Fruit fly (Drosophila melanogaster) whole organism, larva: Measurements from ENCODE around the gene CG6733.

Experiments
- noc ChIP-seq: fragments of 200-800 bp; sonication (Bioruptor generic); optimal IDR thresholded peaks from 3 replicates; lab custom pipeline; 2019; ENCODE audit warnings: missing biosample characterization, mild to moderate bottlenecking, missing genetic modification characterization, moderate library complexity

CG6733 gene

DNA sequence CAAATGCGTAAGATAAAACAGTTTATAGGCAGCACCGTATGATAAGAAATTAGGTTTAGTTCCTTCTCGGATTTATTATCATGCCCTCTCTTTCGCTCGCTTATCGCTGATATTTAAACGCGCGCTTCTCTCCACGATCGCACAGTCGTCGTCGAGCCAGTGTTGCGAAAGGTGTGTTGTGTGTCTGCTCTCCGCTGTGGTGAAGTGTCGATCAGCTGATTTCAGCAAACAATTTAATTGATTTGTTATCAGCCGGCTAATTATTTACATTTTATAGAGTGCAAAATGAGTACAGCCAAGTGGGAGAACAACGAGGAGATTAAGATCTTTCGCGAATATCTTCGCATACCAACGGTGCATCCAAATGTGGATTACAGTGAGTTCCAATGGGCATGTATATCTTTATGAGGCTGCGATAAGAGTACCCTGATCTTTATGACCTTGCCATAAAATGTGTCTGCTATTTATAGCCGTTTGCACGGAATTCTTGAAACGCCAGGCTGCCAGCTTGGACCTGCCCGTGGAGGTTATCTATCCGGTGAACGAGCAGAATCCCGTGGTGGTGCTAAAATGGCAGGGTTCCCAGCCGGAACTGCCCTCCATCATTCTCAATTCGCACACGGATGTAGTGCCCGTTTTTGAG lies 5.8 kb upstream of the CG6733 start, which contains the start of the genes CG17110 and CG6726:
Gene CG17110 (plus strand): TSS at position 139 of the 643 bp plus-strand sequence.
Gene CG6726 (plus strand): TSS at position 139 of the 643 bp plus-strand sequence.
- TF ChIP-seq noc, result peak; percentile 39

DNA sequence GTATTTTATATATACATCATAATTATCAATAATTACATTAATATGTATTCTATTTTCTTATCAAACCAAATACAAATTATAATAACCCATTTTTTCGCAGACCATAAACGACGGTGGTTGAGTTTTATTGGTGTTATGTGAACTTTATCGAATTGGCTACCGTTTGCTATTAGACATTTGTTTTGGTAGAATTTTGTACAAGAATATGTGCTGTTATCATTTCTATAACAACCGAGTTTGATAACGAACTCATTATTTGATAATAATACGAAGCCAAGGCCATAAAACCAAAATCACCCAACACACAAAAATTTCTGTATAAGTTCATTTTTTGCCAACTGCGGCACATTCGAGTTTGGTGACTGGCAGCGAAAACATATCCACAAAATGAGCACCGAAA lies 2.2 kb upstream of the CG6733 start, which contains the start of gene CG17109:
Gene CG17109 (plus strand): TSS at position 345 of the 400 bp plus-strand sequence.
- TF ChIP-seq noc, result no peak

DNA sequence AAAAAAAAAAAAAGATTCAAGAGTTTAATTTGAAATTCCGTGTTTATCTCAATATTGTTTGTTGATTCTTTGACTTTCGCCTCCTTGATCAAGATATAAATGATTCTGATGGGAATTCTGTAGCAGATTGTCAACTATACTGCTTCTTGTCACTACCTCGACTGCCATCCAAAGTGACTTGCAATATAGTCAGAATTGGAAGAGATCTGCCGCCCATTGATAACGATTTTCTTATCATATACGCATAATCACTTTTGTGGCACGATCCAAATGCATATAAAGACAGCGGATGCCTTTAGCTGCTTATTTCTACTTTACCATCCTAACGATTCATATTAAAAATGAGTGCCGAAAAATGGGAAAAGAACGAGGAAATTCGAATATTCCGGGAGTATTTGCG lies 1.7 kb downstream of the CG6733 start, which contains the start of gene CG6738:
Gene CG6738 (plus strand): TSS at position 301 of the 400 bp plus-strand sequence.
- TF ChIP-seq noc, result no peak

DNA sequence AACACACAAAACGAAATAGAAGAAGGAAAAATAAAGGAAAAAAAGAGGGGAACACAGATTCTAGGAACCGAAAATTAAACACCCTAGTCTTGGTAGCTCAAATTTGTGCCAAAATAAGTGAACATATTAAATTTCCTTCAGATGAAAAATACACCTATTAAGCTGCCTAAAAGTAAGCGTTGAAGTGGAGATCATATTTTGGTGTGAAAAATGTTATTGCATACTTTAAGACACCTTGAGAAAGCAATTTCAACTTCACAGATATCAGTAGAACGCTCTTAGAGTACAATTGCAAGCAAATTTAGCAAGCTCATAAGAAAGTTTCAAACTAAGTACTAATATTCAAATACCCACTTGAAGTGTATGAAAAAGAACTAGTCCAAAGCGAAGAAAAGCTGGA lies 13.2 kb downstream of the CG6733 start:
- no peak for TF ChIP-seq noc

DNA sequence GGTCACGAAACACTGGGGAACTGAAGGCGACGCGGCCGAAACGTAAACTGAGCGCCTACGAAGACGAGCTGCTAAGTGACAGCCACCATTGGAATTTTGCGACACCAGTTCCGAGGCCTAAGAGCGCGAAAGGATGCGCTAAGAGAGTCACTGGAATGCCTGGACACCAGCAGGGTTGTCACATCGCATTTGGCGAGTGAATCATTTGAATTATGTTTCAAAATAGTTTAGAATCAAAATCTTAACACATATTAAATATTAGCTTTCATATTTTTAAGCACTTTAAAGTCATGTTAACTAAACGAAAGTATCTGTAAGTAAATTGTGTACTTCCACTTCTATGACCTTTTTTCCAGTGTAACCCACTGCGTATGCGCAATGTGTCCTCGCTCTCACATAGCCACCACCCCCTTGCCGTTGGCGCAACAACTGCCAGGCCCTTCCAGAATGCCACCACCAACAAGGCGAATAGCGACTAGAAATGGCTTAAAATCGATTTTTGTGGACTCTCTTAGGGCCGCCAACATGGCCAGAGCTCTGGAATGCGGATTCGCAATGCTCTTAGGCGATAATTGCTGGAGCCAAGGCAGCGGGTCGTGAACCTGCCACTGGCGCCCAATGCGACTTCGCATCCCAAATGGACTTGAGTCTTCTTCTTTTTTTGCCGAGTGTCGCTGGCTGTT lies 15.3 kb downstream of the CG6733 start, which contains the start of gene Cow:
Gene Cow (minus strand): TSS at position 51 of the 683 bp plus-strand sequence.
- TF ChIP-seq noc, result no peak

DNA sequence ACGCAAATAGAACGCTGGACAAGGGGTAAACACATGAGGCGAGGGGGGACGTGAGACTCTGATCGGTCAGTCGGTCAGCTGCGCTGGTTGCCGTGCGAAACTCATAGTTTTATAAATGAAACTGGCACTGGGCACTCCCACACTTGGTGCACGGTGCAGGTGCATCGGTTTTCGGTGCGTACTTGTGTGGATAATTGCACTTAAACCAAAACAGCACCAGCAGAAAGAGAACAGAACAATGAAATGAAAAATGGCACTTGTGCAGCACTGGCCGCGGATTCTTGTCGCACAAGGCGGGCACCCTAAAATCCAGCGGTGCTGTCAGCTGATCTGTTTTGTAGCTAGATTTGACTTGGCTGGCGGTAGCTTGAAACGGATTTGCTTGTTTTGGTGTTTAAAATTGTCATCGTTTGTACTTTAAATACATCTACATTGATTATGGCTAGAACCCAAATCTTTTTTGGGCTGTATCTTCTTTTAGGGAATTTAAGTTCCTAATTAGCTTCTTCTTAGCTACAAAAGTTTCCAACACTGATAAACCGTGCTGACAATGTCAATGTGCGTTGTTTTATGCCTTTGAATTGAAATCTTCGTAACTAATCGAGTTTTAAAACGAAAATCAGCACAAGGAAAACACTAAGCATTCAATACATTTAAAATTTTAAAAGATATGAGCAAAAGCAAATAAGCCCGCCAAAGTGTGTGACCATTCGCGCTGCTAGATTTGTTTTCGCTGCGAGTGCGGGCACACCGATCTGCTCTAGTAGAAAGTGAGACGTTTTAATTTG lies 20.3 kb downstream of the CG6733 start, which contains the start of the genes Rassf and CenB1A:
Gene Rassf (minus strand): TSS at position 249 of the 788 bp plus-strand sequence.
Gene CenB1A (plus strand): TSS at position 718 of the 788 bp plus-strand sequence.
- TF ChIP-seq noc, result no peak

DNA sequence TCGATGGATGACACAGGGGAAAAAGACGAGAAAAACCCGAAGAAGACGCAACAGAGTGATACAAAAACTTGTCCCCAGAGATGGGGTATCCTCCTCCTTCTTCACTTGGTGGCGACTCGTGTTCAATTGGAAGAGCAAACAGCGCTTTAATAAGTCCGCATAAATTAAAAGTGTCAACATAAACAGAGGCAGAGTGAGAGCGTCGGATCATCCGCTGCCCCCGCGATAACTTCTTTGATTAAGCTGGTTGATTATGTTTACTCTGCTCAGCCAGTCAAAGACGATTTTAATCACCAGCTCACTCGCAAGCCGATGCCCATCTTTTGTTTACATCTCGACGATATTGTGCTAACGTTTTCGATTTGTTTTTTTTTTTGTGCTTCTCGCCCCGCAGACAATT lies 22.3 kb downstream of the CG6733 start:
- TF ChIP-seq noc, result peak; percentile 3

DNA sequence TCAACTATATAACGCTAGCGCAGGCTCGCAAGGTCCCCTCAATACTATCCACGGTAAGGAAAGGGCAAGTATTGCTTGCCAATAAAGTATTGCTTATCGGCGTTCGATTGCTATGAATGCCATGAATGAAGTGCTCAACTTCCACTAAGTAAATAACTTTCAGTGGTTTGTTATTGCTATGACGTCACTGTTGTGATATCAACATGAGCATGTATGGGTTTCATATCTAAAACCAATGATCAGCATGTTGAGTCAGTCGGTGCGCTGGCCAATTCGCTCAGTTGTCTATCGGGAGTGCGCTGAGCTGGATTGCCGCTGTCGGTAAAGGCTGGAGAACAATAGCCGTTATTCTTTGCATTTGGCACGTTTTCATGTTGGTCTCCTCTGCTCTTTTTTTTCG lies 23.4 kb downstream of the CG6733 start:
- no peak for TF ChIP-seq noc

DNA sequence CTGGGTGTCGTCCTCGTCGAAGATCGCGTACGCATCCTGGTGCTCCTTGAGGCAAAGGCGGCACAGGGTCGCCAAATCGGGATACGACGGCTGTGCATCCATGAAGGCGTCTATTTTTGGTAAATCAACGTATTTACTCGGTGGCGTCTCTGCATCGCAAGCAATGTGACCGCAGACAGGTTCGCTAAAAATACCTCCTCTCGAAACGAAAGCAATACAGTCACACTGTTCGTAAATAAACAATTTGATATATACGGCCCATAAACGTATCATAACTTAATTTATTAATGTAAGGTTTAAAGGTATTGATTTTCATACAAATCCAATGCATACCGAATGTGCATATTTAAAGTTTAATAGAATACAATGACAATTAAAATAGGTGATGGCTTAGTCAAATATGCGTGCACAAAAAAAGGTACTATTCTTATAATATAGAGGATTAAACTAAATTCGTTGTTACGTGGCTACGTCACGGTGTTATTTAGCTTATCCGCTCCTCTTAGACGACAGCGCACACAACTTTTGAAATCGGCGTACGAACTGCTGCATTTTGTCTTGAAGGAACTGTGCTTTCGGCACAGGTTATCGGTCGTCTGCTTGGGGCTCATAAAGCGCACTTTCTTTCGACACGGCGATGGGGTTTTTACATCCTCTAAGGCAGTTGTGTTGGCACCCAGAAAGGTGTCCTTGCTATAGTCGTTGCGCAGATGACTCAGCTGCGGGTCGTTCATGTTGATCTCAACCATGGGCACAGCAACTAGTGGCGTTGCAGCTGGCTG lies 28.9 kb downstream of the CG6733 start, which contains the start of gene CG31365:
Gene CG31365 (minus strand): TSS at position 182 of the 782 bp plus-strand sequence.
- no peak for TF ChIP-seq noc

DNA sequence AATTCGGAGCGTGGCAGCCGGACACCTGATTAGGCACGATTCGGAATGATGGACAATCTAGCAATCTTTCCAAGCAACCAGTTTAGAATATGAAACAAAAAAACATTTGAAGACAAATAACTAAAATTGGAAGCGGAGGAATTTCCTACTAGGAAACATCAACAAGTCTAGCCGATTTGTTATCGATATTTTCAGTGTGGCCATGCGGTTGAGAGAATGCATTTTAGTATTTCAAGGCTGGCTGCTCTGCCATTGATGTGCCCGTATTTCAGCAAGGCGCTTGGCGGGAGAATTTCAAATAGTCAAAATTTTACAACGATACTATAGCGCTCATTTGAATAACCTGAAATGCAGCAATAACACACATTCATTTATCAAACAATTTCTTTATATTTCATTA lies 30.3 kb downstream of the CG6733 start, which contains the start of gene CG31457:
Gene CG31457 (minus strand): TSS at position 186 of the 400 bp plus-strand sequence.
- TF ChIP-seq noc, result no peak

DNA sequence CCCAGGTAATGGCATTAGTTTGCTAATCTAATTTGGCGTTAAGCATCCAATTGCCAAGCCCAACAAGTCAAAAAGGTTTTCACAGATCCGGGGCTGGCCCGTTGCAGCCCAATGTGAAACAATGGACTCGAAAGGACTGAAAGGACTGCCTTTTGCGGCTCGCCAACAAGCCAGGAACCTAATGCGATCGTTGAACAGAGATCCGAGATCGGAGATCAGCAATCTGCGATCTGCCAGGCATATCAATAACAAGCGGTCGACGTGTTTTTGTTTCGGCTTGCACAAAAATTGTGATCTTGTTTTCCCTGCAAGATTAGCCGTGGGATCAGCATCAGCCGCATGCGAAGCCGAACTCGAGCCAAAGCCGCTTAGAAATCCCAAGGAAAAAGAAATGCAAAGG lies 32.1 kb downstream of the CG6733 start:
- no peak for TF ChIP-seq noc

DNA sequence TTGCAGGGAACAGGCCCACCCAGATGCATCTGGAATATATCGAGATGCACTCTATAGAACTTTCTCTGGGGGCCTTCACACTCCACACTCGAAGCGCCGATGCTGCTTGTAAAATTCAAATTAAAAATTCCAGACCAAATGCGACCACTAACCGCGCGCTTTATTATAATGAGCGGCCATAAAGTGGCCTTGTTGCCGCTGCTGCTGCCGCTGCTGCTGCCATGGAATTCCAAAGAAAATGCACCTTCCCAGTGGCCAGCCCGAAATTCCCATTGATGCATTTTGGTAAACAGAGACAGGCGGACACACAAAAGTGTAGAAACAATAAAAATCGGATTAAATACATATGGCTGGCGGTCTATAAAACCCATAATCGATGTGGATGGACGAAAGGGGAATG lies 32.7 kb downstream of the CG6733 start:
- no peak for TF ChIP-seq noc

DNA sequence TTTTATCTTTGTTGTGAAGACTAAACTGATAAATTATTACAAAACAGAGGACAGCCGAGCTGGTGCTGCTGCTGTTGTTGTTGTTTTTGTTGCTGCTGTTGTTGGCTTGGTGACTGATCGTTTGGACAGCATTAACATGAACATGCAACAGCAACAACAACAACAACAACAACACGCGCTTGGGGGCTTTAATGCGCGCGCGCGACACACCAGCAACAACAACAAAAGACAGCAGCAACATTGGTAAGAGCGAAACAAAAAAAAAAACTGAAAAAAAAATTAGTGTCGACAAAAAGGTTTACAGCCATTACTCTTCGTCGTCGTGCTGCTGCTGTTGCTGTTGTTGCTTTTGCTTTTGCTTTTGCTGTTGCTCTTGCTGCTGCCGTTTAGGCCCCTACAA lies 33.4 kb downstream of the CG6733 start:
- no peak for TF ChIP-seq noc

DNA sequence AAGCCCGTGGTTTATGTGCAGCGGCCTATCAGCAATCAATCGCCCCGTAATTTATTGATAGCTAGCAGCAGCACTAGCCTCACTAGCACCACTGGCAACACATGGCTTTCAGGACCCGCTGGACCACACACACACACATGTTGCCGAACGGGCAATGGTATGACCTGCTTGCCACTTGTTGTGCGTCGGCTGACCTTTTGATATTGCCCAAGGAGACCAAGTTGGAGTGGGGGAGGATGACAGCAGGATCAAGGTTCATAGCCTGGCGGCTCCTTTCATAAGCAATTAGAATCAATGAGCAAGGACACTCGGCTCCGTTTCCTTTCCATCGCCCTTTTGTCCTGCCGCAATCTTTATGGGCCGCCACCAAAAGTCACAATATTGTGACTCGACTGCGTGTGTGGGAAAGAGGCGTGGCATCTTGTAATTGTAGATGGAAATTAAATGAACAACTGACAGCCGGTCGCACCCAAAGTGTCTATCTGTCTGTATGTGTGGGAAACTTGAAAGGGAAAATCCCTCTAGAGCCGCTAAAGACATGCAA lies 33.9 kb downstream of the CG6733 start:
- TF ChIP-seq noc, result no peak

DNA sequence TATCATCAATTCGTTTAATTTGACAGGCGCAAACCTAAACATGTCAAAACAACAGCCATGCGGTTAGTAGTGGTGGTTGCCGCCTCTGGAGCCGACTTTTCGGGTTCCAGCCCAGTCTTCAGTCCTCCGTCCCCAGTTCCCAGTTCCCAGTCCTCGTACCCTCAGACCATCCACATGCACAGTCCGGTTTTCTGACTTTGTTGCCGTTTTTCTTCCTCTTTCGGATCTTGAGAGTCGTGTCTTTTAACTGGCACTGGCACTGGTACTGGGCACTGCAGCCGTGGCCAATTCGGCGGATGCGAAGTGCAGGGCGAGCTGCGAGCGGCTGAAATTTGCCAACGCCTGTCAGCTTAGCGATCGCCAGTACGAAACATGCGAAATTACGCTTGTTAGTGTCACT lies 34.8 kb downstream of the CG6733 start:
- no peak for TF ChIP-seq noc
